Worm (Caenorhabditis elegans): ENCODE results near the gene F14H3.6.

- no peak for TF ChIP-seq W03F9.2 (tag; optimal IDR thresholded peaks at IDR 0.05)
- TF ChIP-seq him-1 (tag; optimal IDR thresholded peaks at IDR 0.05), result no peak
- no peak for TF ChIP-seq dao-5 (tag; optimal IDR thresholded peaks at IDR 0.05)
These were observed 21.3 kb upstream of the F14H3.6 start for ce11 chrV:16080039-16080438.

Measured in whole organism, L4/young adult.